Worm (Caenorhabditis elegans) whole organism, young adult: ENCODE data around the gene lurp-4.

Experiments used
- F22D6.2 ChIP-seq: sonication (generic microtip); optimal IDR thresholded peaks from 2 replicates; lab custom pipeline; 2016; ENCODE audit warnings: mild to moderate bottlenecking, missing genetic modification characterization, missing compliant biosample characterization
- K11D2.4 ChIP-seq: fragments of 200-800 bp; sonication (Bioruptor generic); IDR thresholded peaks from 2 replicates; pipeline ENCODE4 v1.3.6; 2022; ENCODE audit warnings: missing genetic modification reagents, missing genetic modification characterization, missing compliant biosample characterization
- Y67H2A.10 ChIP-seq: fragments of 200-800 bp; sonication (Bioruptor generic); conservative IDR thresholded peaks from 2 replicates; pipeline ENCODE4 v1.3.6; 2022; ENCODE audit warnings: missing genetic modification reagents, missing genetic modification characterization, missing compliant biosample characterization
- ets-4 ChIP-seq: fragments of 200-800 bp; sonication (Bioruptor generic); optimal IDR thresholded peaks from 2 replicates; lab custom pipeline; 2018; ENCODE audit warnings: mild to moderate bottlenecking, missing genetic modification characterization, missing compliant biosample characterization
- hmg-20 ChIP-seq: fragments of 200-800 bp; sonication (Bioruptor generic); IDR thresholded peaks from 2 replicates; pipeline ENCODE4 v1.3.6; 2022; ENCODE audit warnings: missing genetic modification reagents, missing genetic modification characterization, missing compliant biosample characterization
- nhr-27 ChIP-seq: fragments of 200-800 bp; sonication (Bioruptor generic); optimal IDR thresholded peaks from 2 replicates; lab custom pipeline; 2018; ENCODE audit warnings: mild to moderate bottlenecking, missing genetic modification characterization, moderate library complexity, missing compliant biosample characterization
- pha-4 ChIP-seq: fragments of 150-350 bp; sonication (generic microtip); optimal IDR thresholded peaks from 2 replicates; lab custom pipeline; 2014; ENCODE audit warnings: missing biosample characterization, missing genetic modification reagents, missing genetic modification characterization
- sea-2 ChIP-seq: fragments of 200-800 bp; sonication (Bioruptor generic); IDR thresholded peaks from 2 replicates; pipeline ENCODE4 v1.3.6; 2022; ENCODE audit warnings: missing genetic modification characterization, missing compliant biosample characterization
- ztf-26 ChIP-seq: sonication (generic microtip); optimal IDR thresholded peaks from 2 replicates; lab custom pipeline; 2017; ENCODE audit warnings: missing genetic modification characterization, missing compliant biosample characterization

ce11 chrV:13120097-13120496, 27.6 kb downstream of the lurp-4 start, which contains the start of gene max-1:
- TF ChIP-seq ets-4 (GFP tag; lab: Kevin White, UChicago) (no peak), ztf-26 (tag; lab: Kevin White, UChicago) (no peak), hmg-20 (no peak), nhr-27 (tag; lab: Kevin White, UChicago) (no peak), F22D6.2 (no peak), pha-4 (tag; lab: Kevin White, UChicago) (no peak), Y67H2A.10 (GFP tag; lab: Robert Waterston, UW) (no peak), sea-2 (GFP tag; lab: Robert Waterston, UW) (no peak), K11D2.4 (GFP tag; lab: Robert Waterston, UW) (no peak)
